Worm (Caenorhabditis elegans) whole organism, L4 larva: ENCODE results near the gene K08E4.2.

Experiments
- D1046.2 ChIP-seq: fragments of 200-800 bp; sonication (Bioruptor generic); IDR thresholded peaks from 2 replicates; pipeline ENCODE4 v1.3.6; 2022; ENCODE audit warnings: missing genetic modification characterization, missing compliant biosample characterization
- T20F7.1 ChIP-seq: fragments of 200-800 bp; sonication (Bioruptor generic); optimal IDR thresholded peaks from 2 replicates; lab custom pipeline; 2018; ENCODE audit warnings: mild to moderate bottlenecking, missing genetic modification characterization, missing compliant biosample characterization
- T26A8.4 ChIP-seq: fragments of 200-800 bp; sonication (Bioruptor generic); IDR thresholded peaks from 2 replicates; pipeline ENCODE4 v1.3.6; 2022; ENCODE audit warnings: missing genetic modification characterization, missing compliant biosample characterization
- Y105C5A.15 ChIP-seq: fragments of 200-800 bp; sonication (Bioruptor generic); IDR thresholded peaks from 2 replicates; pipeline ENCODE4 v1.3.6; 2022; ENCODE audit warnings: missing genetic modification characterization, missing compliant biosample characterization
- ZK337.2 ChIP-seq: fragments of 200-800 bp; sonication (Bioruptor generic); IDR thresholded peaks from 2 replicates; pipeline ENCODE4 v1.3.6; 2022; ENCODE audit warnings: missing genetic modification reagents, missing genetic modification characterization, missing compliant biosample characterization
- aha-1 ChIP-seq: fragments of 150-350 bp; peaks from one replicate; lab custom pipeline; 2014; ENCODE audit warnings: missing biosample characterization, missing genetic modification characterization
- ama-1 ChIP-seq: fragments of 150-350 bp; optimal IDR thresholded peaks from 2 replicates; lab custom pipeline; 2014; ENCODE audit warnings: inconsistent platforms, mixed read lengths
- arid-1 ChIP-seq: fragments of 200-800 bp; sonication (Bioruptor generic); conservative IDR thresholded peaks from 2 replicates; pipeline ENCODE4 v1.3.6; 2022; ENCODE audit warnings: missing genetic modification reagents, missing genetic modification characterization, missing compliant biosample characterization
- ceh-44 ChIP-seq: fragments of 200-800 bp; sonication (Bioruptor generic); IDR thresholded peaks from 2 replicates; pipeline ENCODE4 v1.3.6; 2022; ENCODE audit warnings: missing genetic modification reagents, missing genetic modification characterization, missing compliant biosample characterization
- ces-1 ChIP-seq: fragments of 150-350 bp; sonication (generic microtip); optimal IDR thresholded peaks from 4 replicates; lab custom pipeline; 2014; ENCODE audit warnings: missing biosample characterization, missing genetic modification reagents, missing genetic modification characterization
- ctbp-1 ChIP-seq: fragments of 200-800 bp; sonication (Bioruptor generic); IDR thresholded peaks from 2 replicates; pipeline ENCODE4 v1.3.6; 2022; ENCODE audit warnings: missing genetic modification reagents, missing genetic modification characterization, missing compliant biosample characterization
- dmd-8 ChIP-seq: fragments of 200-800 bp; sonication (Bioruptor generic); IDR thresholded peaks from 2 replicates; pipeline ENCODE4 v1.3.6; 2022; ENCODE audit warnings: missing genetic modification characterization, missing compliant biosample characterization
- dpl-1 ChIP-seq: fragments of 150-350 bp; optimal IDR thresholded peaks from 2 replicates; lab custom pipeline; 2014; ENCODE audit warnings: missing biosample characterization, missing genetic modification reagents, missing genetic modification characterization
- duxl-1 ChIP-seq: sonication (generic microtip); optimal IDR thresholded peaks from 2 replicates; lab custom pipeline; 2016; ENCODE audit warnings: mild to moderate bottlenecking, missing genetic modification characterization, moderate library complexity, missing compliant biosample characterization; ENCODE audit not compliant: poor library complexity
- fos-1 ChIP-seq: fragments of 150-350 bp; optimal IDR thresholded peaks from 2 replicates; lab custom pipeline; 2014; ENCODE audit warnings: missing biosample characterization, missing genetic modification characterization
- gei-8 ChIP-seq: fragments of 200-800 bp; sonication (Bioruptor generic); optimal IDR thresholded peaks from 2 replicates; lab custom pipeline; 2018; ENCODE audit warnings: mild to moderate bottlenecking, missing genetic modification characterization, missing compliant biosample characterization
- hlh-30 ChIP-seq: sonication (generic microtip); optimal IDR thresholded peaks from 2 replicates; lab custom pipeline; 2017; ENCODE audit warnings: antibody characterized with exemption, mild to moderate bottlenecking, missing genetic modification characterization, missing compliant biosample characterization; ENCODE audit not compliant: insufficient read depth
- hmg-1.1 ChIP-seq: fragments of 200-800 bp; sonication (Bioruptor generic); IDR thresholded peaks from 2 replicates; pipeline ENCODE4 v1.3.6; 2022; ENCODE audit warnings: missing genetic modification reagents, missing genetic modification characterization, missing compliant biosample characterization
- lin-15B ChIP-seq: fragments of 150-350 bp; sonication (generic microtip); optimal IDR thresholded peaks from 3 replicates; lab custom pipeline; 2014; ENCODE audit warnings: missing biosample characterization, missing genetic modification characterization
- lin-38 ChIP-seq: fragments of 200-800 bp; sonication (Bioruptor generic); IDR thresholded peaks from 2 replicates; pipeline ENCODE4 v1.3.6; 2022; ENCODE audit warnings: missing genetic modification reagents, missing genetic modification characterization, missing compliant biosample characterization
- lin-39 ChIP-seq: fragments of 150-350 bp; optimal IDR thresholded peaks from 2 replicates; lab custom pipeline; 2014; ENCODE audit warnings: missing biosample characterization, missing genetic modification reagents, missing genetic modification characterization
- lsy-2 ChIP-seq, 2 experiments: fragments of 150-350 bp in 1 of 2; sonication (generic microtip) in 1 of 2; optimal IDR thresholded peaks; 2 replicates each; lab custom pipeline; 2014 to 2017; ENCODE audit warnings: missing biosample characterization in 2 of 2, missing genetic modification characterization in 2 of 2
- madf-9 ChIP-seq: fragments of 200-800 bp; sonication (Bioruptor generic); conservative IDR thresholded peaks from 2 replicates; pipeline ENCODE4 v1.3.6; 2022; ENCODE audit warnings: missing genetic modification reagents, missing genetic modification characterization, missing compliant biosample characterization
- mdl-1 ChIP-seq, 2 experiments: fragments of 150-350 bp in 1 of 2; sonication (generic microtip) in 1 of 2; optimal IDR thresholded peaks; 2 replicates each; lab custom pipeline; 2014 to 2017; ENCODE audit warnings: missing biosample characterization in 2 of 2, missing genetic modification characterization in 2 of 2
- mdt-29 ChIP-seq: fragments of 200-800 bp; sonication (Bioruptor generic); IDR thresholded peaks from 2 replicates; pipeline ENCODE4 v1.3.6; 2022; ENCODE audit warnings: missing genetic modification reagents, missing genetic modification characterization, missing compliant biosample characterization
- mep-1 ChIP-seq: fragments of 150-350 bp; sonication (generic microtip); optimal IDR thresholded peaks from 3 replicates; lab custom pipeline; 2014; ENCODE audit warnings: missing biosample characterization, missing genetic modification characterization
- nhr-28 ChIP-seq: fragments of 150-350 bp; optimal IDR thresholded peaks from 2 replicates; lab custom pipeline; 2014; ENCODE audit warnings: missing biosample characterization, missing genetic modification characterization
- nhr-41 ChIP-seq: fragments of 200-800 bp; sonication (Bioruptor generic); IDR thresholded peaks from 2 replicates; pipeline ENCODE4 v1.3.6; 2022; ENCODE audit warnings: missing genetic modification reagents, missing genetic modification characterization, missing compliant biosample characterization
- nhr-48 ChIP-seq: sonication (generic microtip); optimal IDR thresholded peaks from 2 replicates; lab custom pipeline; 2016; ENCODE audit warnings: mild to moderate bottlenecking, missing genetic modification characterization, missing compliant biosample characterization
- nhr-77 ChIP-seq: fragments of 150-350 bp; optimal IDR thresholded peaks from 2 replicates; lab custom pipeline; 2014; ENCODE audit warnings: missing biosample characterization, missing genetic modification characterization
- pha-4 ChIP-seq, 2 experiments: fragments of 150-350 bp in 1 of 2; fragments of 200-800 bp in 1 of 2; sonication (Bioruptor generic) in 1 of 2; IDR thresholded peaks in 1 of 2; optimal IDR thresholded peaks in 1 of 2; 2 replicates each; pipeline versions ENCODE4 v1.3.6 to Lab custom; 2014 to 2022; ENCODE audit warnings: missing genetic modification characterization in 2 of 2, missing genetic modification reagents in 2 of 2, missing biosample characterization in 1 of 2, missing compliant biosample characterization in 1 of 2
- saeg-2 ChIP-seq: fragments of 200-800 bp; sonication (Bioruptor generic); IDR thresholded peaks from 2 replicates; pipeline ENCODE4 v1.3.6; 2022; ENCODE audit warnings: missing genetic modification reagents, missing genetic modification characterization, missing compliant biosample characterization
- set-16 ChIP-seq: fragments of 200-800 bp; sonication (Bioruptor generic); IDR thresholded peaks from 2 replicates; pipeline ENCODE4 v1.3.6; 2022; ENCODE audit warnings: missing genetic modification reagents, missing genetic modification characterization, missing compliant biosample characterization
- snpc-1.2 ChIP-seq: fragments of 200-800 bp; sonication (Bioruptor generic); IDR thresholded peaks from 2 replicates; pipeline ENCODE4 v1.3.6; 2022; ENCODE audit warnings: missing genetic modification reagents, missing genetic modification characterization, missing compliant biosample characterization
- spr-1 ChIP-seq: sonication (generic microtip); optimal IDR thresholded peaks from 2 replicates; lab custom pipeline; 2016; ENCODE audit warnings: mild to moderate bottlenecking, missing genetic modification characterization, missing compliant biosample characterization
- unc-39 ChIP-seq: sonication (generic microtip); optimal IDR thresholded peaks from 2 replicates; lab custom pipeline; 2017; ENCODE audit warnings: missing biosample characterization, missing genetic modification characterization
- unc-62 ChIP-seq, 3 experiments: fragments of 150-350 bp in 1 of 3; sonication (generic microtip); optimal IDR thresholded peaks in 2 of 3; peaks in 1 of 3; 1 replicate in 1 of 3; 2 replicates in 2 of 3; lab custom pipeline; 2014 to 2017; ENCODE audit warnings: missing biosample characterization in 3 of 3, missing genetic modification characterization in 3 of 3, missing genetic modification reagents in 3 of 3, missing genotype in 1 of 3
- vab-7 ChIP-seq: fragments of 200-800 bp; sonication (Bioruptor generic); IDR thresholded peaks from 2 replicates; pipeline ENCODE4 v1.3.6; 2022; ENCODE audit warnings: missing genetic modification reagents, missing genetic modification characterization, missing compliant biosample characterization
- zag-1 ChIP-seq: fragments of 150-350 bp; optimal IDR thresholded peaks from 2 replicates; lab custom pipeline; 2014; ENCODE audit warnings: missing biosample characterization, missing genetic modification characterization
- ztf-7 ChIP-seq: fragments of 150-350 bp; optimal IDR thresholded peaks from 2 replicates; lab custom pipeline; 2014; ENCODE audit warnings: missing biosample characterization, missing genetic modification characterization

The K08E4.2 gene

DNA sequence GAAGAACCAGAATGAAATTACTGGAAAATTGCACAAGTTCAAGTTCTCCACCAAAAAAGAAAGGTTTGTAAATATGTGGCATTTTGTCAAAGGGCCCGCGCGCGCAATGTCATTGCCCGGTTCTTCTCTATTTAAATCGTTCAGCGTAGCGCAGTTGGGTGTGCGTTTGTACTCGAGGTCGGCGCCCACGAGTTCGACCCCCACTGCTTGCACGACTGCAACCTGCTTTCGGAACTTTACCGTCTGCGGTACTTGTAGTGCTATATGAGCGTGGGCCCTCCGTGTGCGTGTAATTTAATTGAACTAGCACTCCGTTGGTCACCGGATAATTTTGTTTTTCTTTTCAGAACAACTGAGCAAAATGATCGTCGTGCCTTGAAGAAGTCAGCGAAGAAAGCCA, 30.0 kb upstream of the K08E4.2 start (continued):
- TF ChIP-seq fos-1 (no peak), hmg-1.1 (peak; percentile 87), lin-39 (tag; lab: Kevin White, UChicago) (no peak), T26A8.4 (peak; percentile 84), nhr-41 (GFP tag; lab: Robert Waterston, UW) (0 out of 2 replicates have a peak, but pooled peaks have one; percentile 29), vab-7 (GFP tag; lab: Robert Waterston, UW) (peak; percentile 95), zag-1 (tag; lab: Kevin White, UChicago) (no peak), unc-39 (tag; lab: Kevin White, UChicago) (no peak), lin-15B (tag; lab: Kevin White, UChicago) (no peak)
- TF ChIP-seq, all 104 proteins: peak for 75

DNA sequence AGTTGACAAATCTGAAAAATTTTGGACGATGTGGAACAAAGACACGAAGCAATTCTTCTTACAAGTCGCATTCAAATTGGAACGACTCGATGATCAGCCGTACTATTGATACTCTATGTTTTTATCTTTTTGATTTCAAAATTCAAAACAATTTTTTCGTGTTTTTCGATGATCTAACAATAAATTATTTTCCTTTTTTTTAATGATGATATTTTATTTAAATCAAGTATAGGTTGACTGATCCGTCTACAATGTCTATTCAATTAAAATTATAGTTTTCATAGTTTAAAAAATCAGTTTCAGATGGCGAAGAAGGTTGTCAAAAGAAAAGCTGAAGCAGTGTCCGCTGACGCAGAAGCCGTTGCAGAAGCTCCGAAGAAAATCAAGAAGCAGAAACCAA, 28.7 kb upstream of the K08E4.2 start, which contains the start of gene rbm-34:
Gene rbm-34, plus strand, starts transcription at position 301 of the 400 bp plus-strand sequence.
- 0 out of 2 replicates have a peak, but pooled peaks have one; percentile 41 for TF ChIP-seq pha-4 (GFP tag; IDR thresholded peaks at IDR 0.05; lab: Robert Waterston, UW)
- no peak for TF ChIP-seq pha-4 (tag; optimal IDR thresholded peaks at IDR 0.05; lab: Kevin White, UChicago)
- TF ChIP-seq saeg-2, result no peak

DNA sequence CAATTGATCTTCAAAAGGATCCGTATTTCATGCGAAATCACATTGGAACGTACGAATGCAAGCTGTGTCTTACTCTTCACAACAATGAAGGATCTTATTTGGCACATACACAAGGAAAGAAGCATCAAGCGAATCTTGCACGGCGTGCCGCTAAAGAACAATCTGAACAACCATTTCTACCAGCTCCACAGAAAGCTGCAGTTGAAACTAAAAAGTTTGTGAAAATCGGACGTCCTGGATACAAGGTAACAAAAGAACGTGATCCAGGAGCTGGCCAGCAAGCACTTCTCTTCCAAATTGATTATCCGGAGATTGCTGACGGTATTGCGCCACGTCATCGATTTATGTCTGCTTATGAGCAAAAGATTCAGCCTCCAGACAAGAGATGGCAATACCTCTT, 28.1 kb upstream of the K08E4.2 start:
- TF ChIP-seq ztf-7 (no peak), unc-62 (GFP tag; optimal IDR thresholded peaks at IDR 0.05 in 1 of 2; lab: Kevin White, UChicago) (peak in 1 of 2 experiments; percentile 92), unc-62 (tag; optimal IDR thresholded peaks at IDR 0.05; lab: Kevin White, UChicago) (no peak), arid-1 (GFP tag; lab: Robert Waterston, UW) (no peak)

DNA sequence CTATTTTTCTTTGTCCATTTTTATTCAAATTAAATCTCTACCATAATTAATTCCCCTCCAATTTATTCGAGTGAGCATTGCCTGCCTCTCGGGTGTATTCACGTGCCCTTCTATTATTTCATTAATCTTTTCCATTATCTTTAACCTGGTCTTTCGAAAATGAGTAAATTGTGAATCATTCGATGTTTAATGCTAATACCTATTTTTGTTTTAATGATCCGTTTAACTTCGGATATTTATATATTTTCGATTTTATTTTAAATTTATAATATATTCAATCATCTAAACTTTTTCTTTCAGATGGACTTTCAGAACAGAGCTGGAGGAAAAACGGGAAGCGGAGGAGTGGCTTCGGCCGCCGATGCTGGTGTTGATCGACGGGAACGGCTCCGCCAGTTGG, 27.7 kb upstream of the K08E4.2 start, which contains the start of gene repo-1:
Gene repo-1, plus strand, starts transcription at position 301 of the 400 bp plus-strand sequence.
- TF ChIP-seq dmd-8 (no peak), duxl-1 (tag; lab: Kevin White, UChicago) (no peak), aha-1 (tag; lab: Kevin White, UChicago) (peak; percentile 71), madf-9 (no peak), pha-4 (GFP tag; IDR thresholded peaks at IDR 0.05; lab: Robert Waterston, UW) (0 out of 2 replicates have a peak, but pooled peaks have one; percentile 11), pha-4 (tag; optimal IDR thresholded peaks at IDR 0.05; lab: Kevin White, UChicago) (no peak), nhr-77 (tag; lab: Kevin White, UChicago) (no peak), ctbp-1 (GFP tag; lab: Robert Waterston, UW) (no peak), zag-1 (tag; lab: Kevin White, UChicago) (no peak), D1046.2 (GFP tag; lab: Robert Waterston, UW) (no peak), Y105C5A.15 (GFP tag; lab: Robert Waterston, UW) (no peak)

DNA sequence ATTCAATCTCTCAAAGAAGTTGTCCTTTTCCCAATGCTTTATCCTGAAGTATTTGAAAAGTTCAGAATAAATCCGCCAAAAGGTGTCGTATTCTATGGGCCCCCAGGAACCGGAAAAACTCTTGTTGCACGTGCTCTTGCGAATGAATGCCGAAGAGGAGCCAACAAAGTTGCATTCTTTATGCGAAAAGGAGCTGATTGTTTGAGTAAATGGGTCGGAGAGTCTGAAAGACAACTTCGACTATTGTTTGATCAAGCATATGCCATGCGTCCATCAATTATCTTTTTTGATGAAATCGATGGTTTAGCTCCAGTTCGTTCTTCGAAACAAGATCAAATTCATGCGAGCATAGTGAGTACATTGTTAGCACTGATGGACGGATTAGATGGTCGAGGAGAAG, 24.4 kb upstream of the K08E4.2 start:
- TF ChIP-seq ces-1 (GFP tag; lab: Kevin White, UChicago), result no peak
- TF ChIP-seq unc-62 (GFP tag; optimal IDR thresholded peaks at IDR 0.05 in 1 of 2; lab: Kevin White, UChicago), result peak in 1 of 2 experiments; percentile 63
- no peak for TF ChIP-seq unc-62 (tag; optimal IDR thresholded peaks at IDR 0.05; lab: Kevin White, UChicago)
- TF ChIP-seq ceh-44, result no peak
- no peak for TF ChIP-seq ZK337.2 (GFP tag; lab: Robert Waterston, UW)
- no peak for TF ChIP-seq ama-1 (lab: Kevin White, UChicago)
- no peak for TF ChIP-seq fos-1
- TF ChIP-seq mdt-29 (GFP tag; lab: Robert Waterston, UW), result no peak
- TF ChIP-seq T20F7.1 (GFP tag; lab: Kevin White, UChicago), result no peak
- TF ChIP-seq, all 104 proteins: peak for 1

DNA sequence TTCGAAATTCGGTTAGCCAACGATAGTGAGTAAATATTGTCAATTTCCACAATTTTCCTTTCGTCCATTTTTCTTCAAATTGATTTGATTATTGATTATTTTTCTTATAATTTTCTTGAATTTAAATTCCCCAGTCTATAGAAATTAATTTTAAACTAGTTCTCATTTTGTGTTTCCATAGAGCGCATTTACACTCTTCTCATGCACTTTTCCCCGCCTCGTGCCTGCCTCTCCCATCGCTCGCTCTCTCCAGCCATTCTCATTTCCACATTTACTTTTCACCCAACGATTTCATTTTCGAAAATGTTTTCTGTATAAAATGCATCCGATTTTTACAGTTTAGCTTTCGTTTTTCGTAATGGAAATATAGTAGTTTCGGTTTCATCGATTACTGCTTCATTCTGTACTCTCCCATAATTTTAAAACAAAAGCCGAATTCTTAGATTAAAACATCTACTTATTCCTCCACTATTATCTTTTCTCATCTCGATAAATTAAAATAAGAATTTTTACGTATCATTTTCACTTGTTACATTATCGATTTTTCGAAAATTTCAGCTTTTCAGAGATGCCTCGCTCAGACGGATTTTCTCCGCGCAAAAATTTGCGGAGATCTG, 22.6 kb upstream of the K08E4.2 start, which contains the start of gene lex-1:
Gene lex-1, plus strand, starts transcription at position 567 of the 617 bp plus-strand sequence.
- TF ChIP-seq lsy-2 (tag; optimal IDR thresholded peaks at IDR 0.05; lab: Kevin White, UChicago) (peak in 1 of 2 experiments; percentile 64), mdl-1 (tag; optimal IDR thresholded peaks at IDR 0.05; lab: Kevin White, UChicago) (peak in 1 of 2 experiments; percentile 84), set-16 (GFP tag; lab: Robert Waterston, UW) (no peak), spr-1 (tag; lab: Kevin White, UChicago) (no peak), dpl-1 (GFP tag; lab: Kevin White, UChicago) (peak; percentile 69), lin-38 (peak; percentile 81), nhr-28 (tag; lab: Kevin White, UChicago) (peak; percentile 19), hlh-30 (peak; percentile 90), snpc-1.2 (GFP tag; lab: Robert Waterston, UW) (no peak), nhr-48 (tag; lab: Kevin White, UChicago) (no peak), ceh-44 (no peak), gei-8 (GFP tag; lab: Kevin White, UChicago) (no peak), mep-1 (peak; percentile 46)
